Fruit fly (Drosophila melanogaster) whole organism, embryonic: Measurements from ENCODE around the gene CG9886.
A peak's percentile ranks its signal among the peaks of the same experiment; 100 is the strongest.

Experiments
- Atf-2 ChIP-seq: fragments of 200-800 bp; sonication (Bioruptor generic); optimal IDR thresholded peaks from 2 replicates; lab custom pipeline; 2016; ENCODE audit warnings: missing biosample characterization, missing genetic modification characterization
- BtbVII ChIP-seq: fragments of 200-800 bp; sonication (Bioruptor generic); optimal IDR thresholded peaks from 3 replicates; lab custom pipeline; 2017; ENCODE audit warnings: missing biosample characterization, mild to moderate bottlenecking, missing genetic modification characterization
- CG10321 ChIP-seq: fragments of 200-800 bp; sonication (Bioruptor generic); IDR thresholded peaks from 2 replicates; pipeline ENCODE4 v1.3.6; 2022; ENCODE audit warnings: missing biosample characterization, missing genetic modification characterization
- CG1529 ChIP-seq: fragments of 200-800 bp; sonication (Bioruptor generic); optimal IDR thresholded peaks from 3 replicates; lab custom pipeline; 2018; ENCODE audit warnings: missing biosample characterization, missing genetic modification characterization
- CG17802 ChIP-seq: fragments of 200-800 bp; sonication (Bioruptor generic); optimal IDR thresholded peaks from 2 replicates; lab custom pipeline; 2018; ENCODE audit warnings: missing biosample characterization, mild to moderate bottlenecking, missing genetic modification characterization, moderate library complexity
- CG2120 ChIP-seq: fragments of 200-800 bp; sonication (Bioruptor generic); optimal IDR thresholded peaks from 3 replicates; lab custom pipeline; 2016; ENCODE audit warnings: missing biosample characterization, missing genetic modification characterization
- CG31441 ChIP-seq: fragments of 200-800 bp; sonication (Bioruptor generic); IDR thresholded peaks from 2 replicates; pipeline ENCODE4 v1.3.6; 2022; ENCODE audit warnings: missing biosample characterization, missing genetic modification characterization
- CG4282 ChIP-seq: fragments of 200-800 bp; sonication (Bioruptor generic); optimal IDR thresholded peaks from 2 replicates; lab custom pipeline; 2016; ENCODE audit warnings: missing biosample characterization, missing genetic modification characterization
- CG4854 ChIP-seq: fragments of 200-800 bp; sonication (Bioruptor generic); optimal IDR thresholded peaks from 2 replicates; lab custom pipeline; 2016; ENCODE audit warnings: missing biosample characterization, missing genetic modification characterization, inconsistent platforms
- CG6272 ChIP-seq: fragments of 200-800 bp; sonication (Bioruptor generic); IDR thresholded peaks from 2 replicates; pipeline ENCODE4 v1.3.6; 2022; ENCODE audit warnings: missing biosample characterization, missing genetic modification characterization
- CG6765 ChIP-seq: fragments of 200-800 bp; sonication (Bioruptor generic); optimal IDR thresholded peaks from 3 replicates; lab custom pipeline; 2017; ENCODE audit warnings: missing biosample characterization, mild to moderate bottlenecking, missing genetic modification characterization
- Chrac-16 ChIP-seq: fragments of 200-800 bp; sonication (Bioruptor generic); optimal IDR thresholded peaks from 3 replicates; lab custom pipeline; 2016; ENCODE audit warnings: missing biosample characterization, missing genetic modification characterization
- CoRest ChIP-seq: fragments of 200-800 bp; sonication (Bioruptor generic); optimal IDR thresholded peaks from 3 replicates; lab custom pipeline; 2018; ENCODE audit warnings: missing biosample characterization, mild to moderate bottlenecking, missing genetic modification characterization, moderate library complexity
- Deaf1 ChIP-seq: fragments of 200-800 bp; optimal IDR thresholded peaks from 3 replicates; lab custom pipeline; 2019; ENCODE audit warnings: missing biosample characterization, mild to moderate bottlenecking, missing genetic modification characterization, moderate library complexity
- Dip3 ChIP-seq: fragments of 200-800 bp; sonication (Bioruptor generic); optimal IDR thresholded peaks from 3 replicates; lab custom pipeline; 2016; ENCODE audit warnings: missing biosample characterization, missing genetic modification characterization
- Eip74EF ChIP-seq, 2 experiments: fragments of 200-800 bp in 1 of 2; fragments of >200 bp in 1 of 2; sonication (Bioruptor generic) in 1 of 2; optimal IDR thresholded peaks; 2 replicates each; lab custom pipeline; 2017 to 2019; ENCODE audit warnings: missing biosample characterization in 2 of 2, missing genetic modification characterization in 2 of 2, mild to moderate bottlenecking in 1 of 2, moderate library complexity in 1 of 2
- Elba2 ChIP-seq: fragments of 200-800 bp; sonication (Bioruptor generic); optimal IDR thresholded peaks from 3 replicates; lab custom pipeline; 2016; ENCODE audit warnings: missing biosample characterization, missing genetic modification characterization
- HLH4C ChIP-seq: fragments of 200-800 bp; sonication (Bioruptor generic); IDR thresholded peaks from 3 replicates; pipeline ENCODE4 v1.3.6; 2022; ENCODE audit warnings: missing biosample characterization, missing genetic modification characterization; ENCODE audit not compliant: partially characterized antibody
- HmgD ChIP-seq: fragments of 200-800 bp; sonication (Bioruptor generic); optimal IDR thresholded peaks from 3 replicates; lab custom pipeline; 2016; ENCODE audit warnings: missing biosample characterization, missing genetic modification characterization
- Optix ChIP-seq: fragments of 200-800 bp; sonication (Bioruptor generic); IDR thresholded peaks from 3 replicates; pipeline ENCODE4 v1.3.6; 2022; ENCODE audit warnings: missing biosample characterization, missing genetic modification characterization
- Pdp1 ChIP-seq, 2 experiments: fragments of 200-800 bp; sonication (Bioruptor generic); optimal IDR thresholded peaks; 3 replicates each; lab custom pipeline; 2016; ENCODE audit warnings: missing biosample characterization in 2 of 2, missing genetic modification characterization in 2 of 2, mild to moderate bottlenecking in 1 of 2, moderate library complexity in 1 of 2
- Ravus ChIP-seq: fragments of 200-800 bp; sonication (Bioruptor generic); IDR thresholded peaks from 2 replicates; pipeline ENCODE4 v1.3.6; 2022; ENCODE audit warnings: missing biosample characterization, missing genetic modification characterization
- amos ChIP-seq: fragments of 200-800 bp; sonication (Bioruptor generic); IDR thresholded peaks from 2 replicates; pipeline ENCODE4 v1.3.6; 2022; ENCODE audit warnings: missing biosample characterization, missing genetic modification characterization; ENCODE audit not compliant: partially characterized antibody
- ap ChIP-seq: fragments of 200-800 bp; sonication (Bioruptor generic); IDR thresholded peaks from 2 replicates; pipeline ENCODE4 v1.3.6; 2022; ENCODE audit warnings: missing biosample characterization, missing genetic modification characterization
- ato ChIP-seq: fragments of 200-800 bp; sonication (Bioruptor generic); IDR thresholded peaks from 2 replicates; pipeline ENCODE4 v1.3.6; 2022; ENCODE audit warnings: missing biosample characterization, missing genetic modification characterization; ENCODE audit not compliant: partially characterized antibody
- bbx ChIP-seq: fragments of 200-800 bp; sonication (Bioruptor generic); IDR thresholded peaks from 2 replicates; pipeline ENCODE4 v1.3.6; 2022; ENCODE audit warnings: missing biosample characterization, missing genetic modification characterization; ENCODE audit not compliant: partially characterized antibody
- da ChIP-seq: fragments of 200-800 bp; sonication (Bioruptor generic); optimal IDR thresholded peaks from 2 replicates; lab custom pipeline; 2016; ENCODE audit warnings: missing biosample characterization, missing genetic modification characterization
- esg ChIP-seq: fragments of 200-800 bp; sonication (Bioruptor generic); conservative IDR thresholded peaks from 2 replicates; pipeline ENCODE4 v1.3.6; 2022; ENCODE audit warnings: missing biosample characterization, missing genetic modification characterization
- eyg ChIP-seq: fragments of 200-800 bp; sonication (Bioruptor generic); optimal IDR thresholded peaks from 3 replicates; lab custom pipeline; 2016; ENCODE audit warnings: missing biosample characterization, missing genetic modification characterization
- fd64A ChIP-seq: fragments of 200-800 bp; sonication (Bioruptor generic); optimal IDR thresholded peaks from 3 replicates; lab custom pipeline; 2018; ENCODE audit warnings: missing biosample characterization, mild to moderate bottlenecking, missing genetic modification characterization
- fu2 ChIP-seq: fragments of 200-800 bp; sonication (Bioruptor generic); optimal IDR thresholded peaks from 2 replicates; lab custom pipeline; 2016; ENCODE audit warnings: missing biosample characterization, missing genetic modification characterization
- grau ChIP-seq: fragments of 200-800 bp; optimal IDR thresholded peaks from 3 replicates; lab custom pipeline; 2019; ENCODE audit warnings: missing biosample characterization, mild to moderate bottlenecking, missing genetic modification characterization, moderate library complexity
- grn ChIP-seq: fragments of 200-800 bp; sonication (Bioruptor generic); optimal IDR thresholded peaks from 3 replicates; lab custom pipeline; 2017; ENCODE audit warnings: missing biosample characterization, missing genetic modification characterization
- h ChIP-seq: fragments of >200 bp; optimal IDR thresholded peaks from 2 replicates; lab custom pipeline; 2017
- jing ChIP-seq: fragments of 200-800 bp; sonication (Bioruptor generic); optimal IDR thresholded peaks from 2 replicates; lab custom pipeline; 2018; ENCODE audit warnings: missing biosample characterization, mild to moderate bottlenecking, missing genetic modification characterization
- lilli ChIP-seq: fragments of 200-800 bp; sonication (Bioruptor generic); optimal IDR thresholded peaks from 3 replicates; lab custom pipeline; 2016; ENCODE audit warnings: missing biosample characterization, missing genetic modification characterization
- nerfin-1 ChIP-seq: fragments of 200-800 bp; sonication (Bioruptor generic); optimal IDR thresholded peaks from 3 replicates; lab custom pipeline; 2019; ENCODE audit warnings: missing biosample characterization, mild to moderate bottlenecking, missing genetic modification characterization, moderate library complexity
- nom ChIP-seq: fragments of 200-800 bp; sonication (Bioruptor generic); optimal IDR thresholded peaks from 2 replicates; lab custom pipeline; 2017; ENCODE audit warnings: missing biosample characterization, missing genetic modification characterization, mild to moderate bottlenecking, moderate library complexity, missing genetic modification reagents
- pfk ChIP-seq: fragments of 200-800 bp; sonication (Bioruptor generic); optimal IDR thresholded peaks from 2 replicates; lab custom pipeline; 2018; ENCODE audit warnings: missing biosample characterization, mild to moderate bottlenecking, missing genetic modification characterization, moderate library complexity
- repo ChIP-seq: fragments of 200-800 bp; sonication (Bioruptor generic); optimal IDR thresholded peaks from 2 replicates; lab custom pipeline; 2016; ENCODE audit warnings: missing biosample characterization, missing genetic modification characterization
- row ChIP-seq: fragments of 200-800 bp; sonication (Bioruptor generic); IDR thresholded peaks from 3 replicates; pipeline ENCODE4 v1.3.6; 2022; ENCODE audit warnings: missing biosample characterization, missing genetic modification characterization
- sens-2 ChIP-seq: fragments of 200-800 bp; sonication (Bioruptor generic); IDR thresholded peaks from 2 replicates; pipeline ENCODE4 v1.3.6; 2022; ENCODE audit warnings: missing biosample characterization, missing genetic modification characterization
- sug ChIP-seq: fragments of 200-800 bp; optimal IDR thresholded peaks from 2 replicates; lab custom pipeline; 2019; ENCODE audit warnings: missing biosample characterization, mild to moderate bottlenecking, missing genetic modification characterization, moderate library complexity
- tgo ChIP-seq: fragments of 200-800 bp; sonication (Bioruptor generic); IDR thresholded peaks from 3 replicates; pipeline ENCODE4 v1.3.6; 2022; ENCODE audit warnings: missing biosample characterization, missing genetic modification characterization
- tup ChIP-seq: fragments of 200-800 bp; sonication (Bioruptor generic); optimal IDR thresholded peaks from 2 replicates; lab custom pipeline; 2016; ENCODE audit warnings: missing biosample characterization, mild to moderate bottlenecking, missing genetic modification characterization, moderate library complexity
- vfl ChIP-seq: fragments of 200-800 bp; sonication (Bioruptor generic); optimal IDR thresholded peaks from 2 replicates; lab custom pipeline; 2016; ENCODE audit warnings: missing biosample characterization, missing genetic modification characterization
- vnd ChIP-seq: fragments of 200-800 bp; sonication (Bioruptor generic); IDR thresholded peaks from 3 replicates; pipeline ENCODE4 v1.3.6; 2022; ENCODE audit warnings: missing biosample characterization, missing genetic modification characterization; ENCODE audit not compliant: partially characterized antibody
- z ChIP-seq: fragments of 200-800 bp; sonication (Bioruptor generic); IDR thresholded peaks from 3 replicates; pipeline ENCODE4 v1.3.6; 2022; ENCODE audit warnings: missing biosample characterization, missing genetic modification characterization

CG9886 gene

dm6 chr2L:2373818-2374746, 46.5 kb upstream of the CG9886 start, which contains the start of the genes CG3609 and CG15390 (continued):
- TF ChIP-seq tup (GFP tag; lab: Kevin White, UChicago): peak; percentile 63
- peak; percentile 91 for TF ChIP-seq vfl (GFP tag; lab: Kevin White, UChicago)
- TF ChIP-seq CoRest: peak; percentile 62
- peak; percentile 44 for TF ChIP-seq da
- 0 out of 2 replicates have a peak, but pooled peaks have one; percentile 13 for TF ChIP-seq CG10321 (GFP tag; lab: Robert Waterston, UW)
- no peak for TF ChIP-seq Elba2
- TF ChIP-seq HmgD: peak; percentile 92
- no peak for TF ChIP-seq HLH4C (GFP tag; lab: Robert Waterston, UW)
- peak; percentile 74 for TF ChIP-seq repo (GFP tag; lab: Kevin White, UChicago)
- peak; percentile 40; the same call in 1 of the 2 replicates for TF ChIP-seq bbx
- TF ChIP-seq nom (GFP tag; lab: Kevin White, UChicago): peak; percentile 83
- TF ChIP-seq BtbVII (GFP tag; lab: Kevin White, UChicago): peak; percentile 22
- TF ChIP-seq CG17802 (tag; lab: Kevin White, UChicago): peak; percentile 18
- peak; percentile 81 for TF ChIP-seq Dip3 (GFP tag; lab: Kevin White, UChicago)
- no peak for TF ChIP-seq h (lab: Kevin White, UChicago)
- peak in 1 of 2 experiments; percentile 75 for TF ChIP-seq Eip74EF (GFP tag; optimal IDR thresholded peaks at IDR 0.05; lab: Kevin White, UChicago)
- TF ChIP-seq pfk: peak; percentile 41
- TF ChIP-seq CG4282 (GFP tag; lab: Kevin White, UChicago): peak; percentile 77
- peak; percentile 30; the same call in 1 of the 2 replicates for TF ChIP-seq ap (GFP tag; lab: Robert Waterston, UW)
- TF ChIP-seq nerfin-1: peak; percentile 6
- peak; percentile 96 for TF ChIP-seq lilli (GFP tag; lab: Kevin White, UChicago)
- TF ChIP-seq CG2120 (GFP tag; lab: Kevin White, UChicago): peak; percentile 96
- peak; percentile 80 for TF ChIP-seq Atf-2 (GFP tag; lab: Kevin White, UChicago)
- TF ChIP-seq sug: peak; percentile 85
- peak; percentile 74 for TF ChIP-seq grau
- TF ChIP-seq CG6272 (GFP tag; lab: Robert Waterston, UW): peak; percentile 84
- TF ChIP-seq jing (GFP tag; lab: Kevin White, UChicago): no peak
- peak; percentile 23 for TF ChIP-seq CG1529
- peak; percentile 73 for TF ChIP-seq CG4854 (GFP tag; lab: Kevin White, UChicago)
- peak; percentile 37 for TF ChIP-seq Deaf1 (tag; lab: Kevin White, UChicago)
- no peak for TF ChIP-seq fd64A (GFP tag; lab: Kevin White, UChicago)
- peak; percentile 83 to 92 for TF ChIP-seq Pdp1 (GFP tag; optimal IDR thresholded peaks at IDR 0.05; lab: Kevin White, UChicago)
- TF ChIP-seq Ravus (GFP tag; lab: Robert Waterston, UW): no peak; the same call in 1 of the 2 replicates
- TF ChIP-seq eyg: peak; percentile 76
- TF ChIP-seq sens-2 (GFP tag; lab: Robert Waterston, UW): peak; percentile 59
- TF ChIP-seq vnd (GFP tag; lab: Robert Waterston, UW): no peak
- TF ChIP-seq tgo: peak; percentile 64
- TF ChIP-seq CG6765 (GFP tag; lab: Kevin White, UChicago): no peak
- TF ChIP-seq esg: peak; percentile 59; the same call in 1 of the 2 replicates
- TF ChIP-seq CG31441 (GFP tag; lab: Robert Waterston, UW): peak; percentile 69
- TF ChIP-seq ato (GFP tag; lab: Robert Waterston, UW): no peak
- peak; percentile 40; the same call in 1 of the 2 replicates for TF ChIP-seq amos
- TF ChIP-seq row: peak; percentile 98
- TF ChIP-seq z: 0 out of 3 replicates have a peak, but pooled peaks have one; percentile 11
- peak; percentile 83 for TF ChIP-seq Chrac-16
- TF ChIP-seq grn (GFP tag; lab: Kevin White, UChicago): peak; percentile 40
- peak; percentile 64; the same call in 2 of the 3 replicates for TF ChIP-seq Optix
- TF ChIP-seq fu2 (GFP tag; lab: Kevin White, UChicago): peak; percentile 83
